Fruit fly (Drosophila melanogaster) whole organism, embryonic: ENCODE results near the gene slmb.

Experiments
- Atf-2 ChIP-seq: fragments of 200-800 bp; sonication (Bioruptor generic); optimal IDR thresholded peaks from 2 replicates; lab custom pipeline; 2016; ENCODE audit warnings: missing biosample characterization, missing genetic modification characterization
- B-H1 ChIP-seq: fragments of 200-800 bp; sonication (Bioruptor generic); IDR thresholded peaks from 3 replicates; pipeline ENCODE4 v1.3.6; 2022; ENCODE audit warnings: missing biosample characterization, missing genetic modification characterization
- Bgb ChIP-seq: fragments of 200-800 bp; sonication (Bioruptor generic); IDR thresholded peaks from 2 replicates; pipeline ENCODE4 v1.3.6; 2022; ENCODE audit warnings: missing biosample characterization, missing genetic modification characterization; ENCODE audit not compliant: partially characterized antibody
- C15 ChIP-seq: fragments of 200-800 bp; sonication (Bioruptor generic); IDR thresholded peaks from 3 replicates; pipeline ENCODE4 v1.3.6; 2022; ENCODE audit warnings: missing biosample characterization, missing genetic modification characterization
- CG10543 ChIP-seq: fragments of 200-800 bp; sonication (Bioruptor generic); optimal IDR thresholded peaks from 3 replicates; lab custom pipeline; 2017; ENCODE audit warnings: missing biosample characterization, mild to moderate bottlenecking, missing genetic modification characterization, moderate library complexity
- CG10959 ChIP-seq: fragments of 200-800 bp; sonication (Bioruptor generic); IDR thresholded peaks from 2 replicates; pipeline ENCODE4 v1.3.6; 2022; ENCODE audit warnings: missing biosample characterization, missing genetic modification characterization
- CG11504 ChIP-seq: fragments of 200-800 bp; sonication (Bioruptor generic); optimal IDR thresholded peaks from 3 replicates; lab custom pipeline; 2019; ENCODE audit warnings: missing biosample characterization, mild to moderate bottlenecking, missing genetic modification characterization, moderate library complexity
- CG14014 ChIP-seq: fragments of 200-800 bp; sonication (Bioruptor generic); IDR thresholded peaks from 2 replicates; pipeline ENCODE4 v1.3.6; 2022; ENCODE audit warnings: missing biosample characterization, missing genetic modification characterization
- CG15514 ChIP-seq: fragments of 200-800 bp; sonication (Bioruptor generic); optimal IDR thresholded peaks from 3 replicates; lab custom pipeline; 2017; ENCODE audit warnings: missing biosample characterization, missing genetic modification characterization, mild to moderate bottlenecking, moderate library complexity, missing genetic modification reagents
- CG17802 ChIP-seq: fragments of 200-800 bp; sonication (Bioruptor generic); optimal IDR thresholded peaks from 2 replicates; lab custom pipeline; 2018; ENCODE audit warnings: missing biosample characterization, mild to moderate bottlenecking, missing genetic modification characterization, moderate library complexity
- CG2199 ChIP-seq: fragments of 200-800 bp; sonication (Bioruptor generic); IDR thresholded peaks from 3 replicates; pipeline ENCODE4 v1.3.6; 2022; ENCODE audit warnings: missing biosample characterization, missing genetic modification characterization
- CG30020 ChIP-seq: fragments of 200-800 bp; optimal IDR thresholded peaks from 2 replicates; lab custom pipeline; 2019; ENCODE audit warnings: missing biosample characterization, mild to moderate bottlenecking, missing genetic modification characterization, moderate library complexity
- CG3407 ChIP-seq: fragments of 200-800 bp; sonication (Bioruptor generic); optimal IDR thresholded peaks from 2 replicates; lab custom pipeline; 2018; ENCODE audit warnings: missing biosample characterization, mild to moderate bottlenecking, missing genetic modification characterization
- CG34376 ChIP-seq: fragments of 200-800 bp; sonication (Bioruptor generic); optimal IDR thresholded peaks from 2 replicates; lab custom pipeline; 2018; ENCODE audit warnings: missing biosample characterization, mild to moderate bottlenecking, missing genetic modification characterization
- CG4404 ChIP-seq: fragments of 200-800 bp; sonication (Bioruptor generic); IDR thresholded peaks from 2 replicates; pipeline ENCODE4 v1.3.6; 2022; ENCODE audit warnings: missing biosample characterization, missing genetic modification characterization
- CG5180 ChIP-seq: fragments of 200-800 bp; sonication (Bioruptor generic); optimal IDR thresholded peaks from 3 replicates; lab custom pipeline; 2017; ENCODE audit warnings: missing biosample characterization, missing genetic modification characterization, mild to moderate bottlenecking, moderate library complexity, missing genetic modification reagents
- CG6272 ChIP-seq: fragments of 200-800 bp; sonication (Bioruptor generic); IDR thresholded peaks from 2 replicates; pipeline ENCODE4 v1.3.6; 2022; ENCODE audit warnings: missing biosample characterization, missing genetic modification characterization
- CG9876 ChIP-seq: fragments of 200-800 bp; sonication (Bioruptor generic); optimal IDR thresholded peaks from 2 replicates; lab custom pipeline; 2016; ENCODE audit warnings: missing biosample characterization, missing genetic modification characterization
- CHES-1-like ChIP-seq: fragments of 200-800 bp; sonication (Bioruptor generic); optimal IDR thresholded peaks from 2 replicates; lab custom pipeline; 2016; ENCODE audit warnings: missing biosample characterization, missing genetic modification characterization
- Chrac-16 ChIP-seq: fragments of 200-800 bp; sonication (Bioruptor generic); optimal IDR thresholded peaks from 3 replicates; lab custom pipeline; 2016; ENCODE audit warnings: missing biosample characterization, missing genetic modification characterization
- CkIIα-i1 ChIP-seq: fragments of 200-800 bp; sonication (Bioruptor generic); IDR thresholded peaks from 2 replicates; pipeline ENCODE4 v1.3.6; 2022; ENCODE audit warnings: missing biosample characterization, missing genetic modification characterization
- Dbx ChIP-seq: fragments of 200-800 bp; sonication (Bioruptor generic); IDR thresholded peaks from 3 replicates; pipeline ENCODE4 v1.3.6; 2022; ENCODE audit warnings: missing biosample characterization, missing genetic modification characterization
- Dip3 ChIP-seq: fragments of 200-800 bp; sonication (Bioruptor generic); optimal IDR thresholded peaks from 3 replicates; lab custom pipeline; 2016; ENCODE audit warnings: missing biosample characterization, missing genetic modification characterization
- Fer1 ChIP-seq: fragments of 200-800 bp; sonication (Bioruptor generic); optimal IDR thresholded peaks from 2 replicates; lab custom pipeline; 2017; ENCODE audit warnings: missing biosample characterization, mild to moderate bottlenecking, missing genetic modification characterization
- Hey ChIP-seq: fragments of 200-800 bp; sonication (Bioruptor generic); optimal IDR thresholded peaks from 3 replicates; lab custom pipeline; 2018; ENCODE audit warnings: missing biosample characterization, mild to moderate bottlenecking, missing genetic modification characterization
- Hr51 ChIP-seq, 2 experiments: fragments of 200-800 bp; sonication (Bioruptor generic); optimal IDR thresholded peaks; 2 replicates in 1 of 2; 3 replicates in 1 of 2; lab custom pipeline; 2016 to 2018; ENCODE audit warnings: missing biosample characterization in 2 of 2, missing genetic modification characterization in 2 of 2, mild to moderate bottlenecking in 1 of 2, moderate library complexity in 1 of 2
- Hsf ChIP-seq: fragments of 200-800 bp; sonication (Bioruptor generic); optimal IDR thresholded peaks from 3 replicates; lab custom pipeline; 2016; ENCODE audit warnings: missing biosample characterization, missing genetic modification characterization
- Kr ChIP-seq: fragments of 200-800 bp; sonication (Bioruptor generic); optimal IDR thresholded peaks from 2 replicates; lab custom pipeline; 2017; ENCODE audit warnings: missing biosample characterization, mild to moderate bottlenecking, missing genetic modification characterization
- Lim3 ChIP-seq: fragments of 200-800 bp; sonication (Bioruptor generic); IDR thresholded peaks from 2 replicates; pipeline ENCODE4 v1.3.6; 2022; ENCODE audit warnings: missing biosample characterization, missing genetic modification characterization
- Lpt ChIP-seq: fragments of >200 bp; optimal IDR thresholded peaks from 2 replicates; lab custom pipeline; 2018; ENCODE audit warnings: missing biosample characterization, missing genetic modification characterization
- Mad ChIP-seq: fragments of 200-800 bp; sonication (Bioruptor generic); optimal IDR thresholded peaks from 2 replicates; lab custom pipeline; 2016; ENCODE audit warnings: missing biosample characterization, missing genetic modification characterization
- Nf-YC ChIP-seq: fragments of 200-800 bp; optimal IDR thresholded peaks from 3 replicates; lab custom pipeline; 2019; ENCODE audit warnings: missing biosample characterization, mild to moderate bottlenecking, missing genetic modification characterization, moderate library complexity
- Ravus ChIP-seq: fragments of 200-800 bp; sonication (Bioruptor generic); IDR thresholded peaks from 2 replicates; pipeline ENCODE4 v1.3.6; 2022; ENCODE audit warnings: missing biosample characterization, missing genetic modification characterization
- Sin3A ChIP-seq: fragments of >200 bp; optimal IDR thresholded peaks from 2 replicates; lab custom pipeline; 2018
- Trl ChIP-seq, 3 experiments: fragments of >200 bp in 2 of 3; fragments of 200-800 bp in 1 of 3; sonication (Bioruptor generic) in 1 of 3; optimal IDR thresholded peaks; 2 replicates in 1 of 3; 3 replicates in 2 of 3; lab custom pipeline; 2016 to 2017; ENCODE audit warnings: missing biosample characterization in 1 of 3, missing genetic modification characterization in 1 of 3
- az2 ChIP-seq: fragments of 200-800 bp; sonication (Bioruptor generic); optimal IDR thresholded peaks from 3 replicates; lab custom pipeline; 2016; ENCODE audit warnings: missing biosample characterization, missing genetic modification characterization
- caup ChIP-seq: fragments of 200-800 bp; sonication (Bioruptor generic); optimal IDR thresholded peaks from 3 replicates; lab custom pipeline; 2017; ENCODE audit warnings: missing biosample characterization, mild to moderate bottlenecking, missing genetic modification characterization, moderate library complexity; ENCODE audit not compliant: severe bottlenecking
- ci ChIP-seq: fragments of 200-800 bp; sonication (Bioruptor generic); IDR thresholded peaks from 3 replicates; pipeline ENCODE4 v1.3.6; 2022; ENCODE audit warnings: missing biosample characterization, missing genetic modification characterization
- dysf ChIP-seq: fragments of 200-800 bp; sonication (Bioruptor generic); IDR thresholded peaks from 3 replicates; pipeline ENCODE4 v1.3.6; 2022; ENCODE audit warnings: missing biosample characterization, missing genetic modification characterization
- gsb-n ChIP-seq: fragments of 200-800 bp; sonication (Bioruptor generic); optimal IDR thresholded peaks from 3 replicates; lab custom pipeline; 2018; ENCODE audit warnings: missing biosample characterization, mild to moderate bottlenecking, missing genetic modification characterization
- hth ChIP-seq: fragments of >200 bp; optimal IDR thresholded peaks from 2 replicates; lab custom pipeline; 2017; ENCODE audit warnings: inconsistent platforms
- lov ChIP-seq, 2 experiments: fragments of 200-800 bp in 1 of 2; fragments of >200 bp in 1 of 2; sonication (Bioruptor generic) in 1 of 2; IDR thresholded peaks in 1 of 2; optimal IDR thresholded peaks in 1 of 2; 2 replicates in 1 of 2; 3 replicates in 1 of 2; pipeline versions ENCODE4 v1.3.6 to Lab custom; 2017 to 2022; ENCODE audit warnings: missing biosample characterization in 1 of 2, missing genetic modification characterization in 1 of 2
- maf-S ChIP-seq: fragments of 200-800 bp; sonication (Bioruptor generic); optimal IDR thresholded peaks from 2 replicates; lab custom pipeline; 2016; ENCODE audit warnings: missing biosample characterization, missing genetic modification characterization
- onecut ChIP-seq: fragments of 200-800 bp; sonication (Bioruptor generic); IDR thresholded peaks from 2 replicates; pipeline ENCODE4 v1.3.6; 2022; ENCODE audit warnings: missing biosample characterization, missing genetic modification characterization
- pan ChIP-seq, 4 experiments: fragments of >200 bp in 3 of 4; fragments of 200-800 bp in 1 of 4; sonication (Bioruptor generic) in 1 of 4; optimal IDR thresholded peaks in 3 of 4; IDR thresholded peaks in 1 of 4; 2 replicates each; pipeline versions ENCODE4 v1.3.6 to Lab custom; 2017 to 2022; ENCODE audit warnings: missing biosample characterization in 2 of 4, missing genetic modification characterization in 2 of 4, mixed read lengths in 1 of 4
- sc ChIP-seq, 3 experiments: fragments of >200 bp in 2 of 3; fragments of 200-800 bp in 1 of 3; sonication (Bioruptor generic) in 1 of 3; optimal IDR thresholded peaks; 2 replicates in 2 of 3; 3 replicates in 1 of 3; lab custom pipeline; 2017; ENCODE audit warnings: mild to moderate bottlenecking in 1 of 3, missing biosample characterization in 1 of 3, missing genetic modification characterization in 1 of 3, missing genetic modification reagents in 1 of 3
- slp2 ChIP-seq: fragments of 200-800 bp; sonication (Bioruptor generic); optimal IDR thresholded peaks from 2 replicates; lab custom pipeline; 2016; ENCODE audit warnings: missing biosample characterization, missing genetic modification characterization
- trh ChIP-seq: fragments of 200-800 bp; sonication (Bioruptor generic); optimal IDR thresholded peaks from 2 replicates; lab custom pipeline; 2016; ENCODE audit warnings: missing biosample characterization, missing genetic modification characterization

slmb gene

dm6 chr3R:21138220-21138754 lies 11.0 kb upstream of the slmb start, which contains the start of gene meigo (continued):
- TF ChIP-seq Lim3 (GFP tag; lab: Robert Waterston, UW) (no peak), hth (lab: Kevin White, UChicago) (no peak), Hey (no peak), trh (GFP tag; lab: Kevin White, UChicago) (no peak), CG3407 (GFP tag; lab: Kevin White, UChicago) (no peak), Ravus (no peak), CG30020 (peak; percentile 74), Chrac-16 (GFP tag; lab: Kevin White, UChicago) (peak; percentile 59), CG5180 (no peak), caup (GFP tag; lab: Kevin White, UChicago) (no peak), Hsf (GFP tag; lab: Kevin White, UChicago) (peak; percentile 71), Mad (peak; percentile 69), Trl (optimal IDR thresholded peaks at IDR 0.05; lab: Kevin White, UChicago) (peak in 1 of 2 experiments; percentile 5), Trl (GFP tag; optimal IDR thresholded peaks at IDR 0.05; lab: Kevin White, UChicago) (peak; percentile 41), slp2 (peak; percentile 3), gsb-n (tag; lab: Kevin White, UChicago) (peak; percentile 44), CG6272 (GFP tag; lab: Robert Waterston, UW) (peak; percentile 65), Nf-YC (tag; lab: Kevin White, UChicago) (peak; percentile 84), pan (optimal IDR thresholded peaks at IDR 0.05; lab: Kevin White, UChicago) (no peak), pan (GFP tag; optimal IDR thresholded peaks at IDR 0.05 in 1 of 2, IDR thresholded peaks at IDR 0.05 in 1 of 2) (peak in 1 of 2 experiments; percentile 60), sc (optimal IDR thresholded peaks at IDR 0.05; lab: Kevin White, UChicago) (no peak), sc (GFP tag; optimal IDR thresholded peaks at IDR 0.05; lab: Kevin White, UChicago) (no peak), CG10959 (GFP tag; lab: Robert Waterston, UW) (no peak), Bgb (no peak; the same call in 1 of the 2 replicates), CkIIα-i1 (no peak), Kr (GFP tag; lab: Kevin White, UChicago) (no peak), dysf (GFP tag; lab: Robert Waterston, UW) (peak; percentile 71; the same call in 2 of the 3 replicates), CG11504 (tag; lab: Kevin White, UChicago) (no peak), az2 (GFP tag; lab: Kevin White, UChicago) (peak; percentile 33), CG17802 (tag; lab: Kevin White, UChicago) (no peak), CG2199 (GFP tag; lab: Robert Waterston, UW) (no peak), CG14014 (GFP tag; lab: Robert Waterston, UW) (peak; percentile 59), CG9876 (GFP tag; lab: Kevin White, UChicago) (no peak), Dip3 (peak; percentile 63), maf-S (GFP tag; lab: Kevin White, UChicago) (peak; percentile 43), CG15514 (GFP tag; lab: Kevin White, UChicago) (peak; percentile 82), ci (GFP tag; lab: Robert Waterston, UW) (peak; percentile 41; the same call in 1 of the 3 replicates), Dbx (peak; percentile 71; the same call in 2 of the 3 replicates), lov (optimal IDR thresholded peaks at IDR 0.05; lab: Kevin White, UChicago) (no peak), lov (GFP tag; IDR thresholded peaks at IDR 0.05; lab: Robert Waterston, UW) (no peak), onecut (GFP tag; lab: Robert Waterston, UW) (peak; percentile 9; the same call in 1 of the 2 replicates), Hr51 (GFP tag; optimal IDR thresholded peaks at IDR 0.05; lab: Kevin White, UChicago) (peak in 1 of 2 experiments; percentile 52), B-H1 (peak; percentile 45; the same call in 2 of the 3 replicates), CG10543 (GFP tag; lab: Kevin White, UChicago) (peak; percentile 68), CHES-1-like (GFP tag; lab: Kevin White, UChicago) (peak; percentile 28), Atf-2 (GFP tag; lab: Kevin White, UChicago) (peak; percentile 16), C15 (GFP tag; lab: Robert Waterston, UW) (0 out of 3 replicates have a peak, but pooled peaks have one; percentile 13), Fer1 (peak; percentile 75), Sin3A (lab: Kevin White, UChicago) (peak; percentile 74), CG4404 (peak; percentile 41; the same call in 1 of the 2 replicates), CG34376 (peak; percentile 48), Lpt (GFP tag; lab: Kevin White, UChicago) (no peak)
